Worm (Caenorhabditis elegans) whole organism, late embryonic: ENCODE data around the gene fbxa-222.

Experiments used
- Y22D7AL.16 ChIP-seq: sonication (generic microtip); optimal IDR thresholded peaks from 2 replicates; lab custom pipeline; 2016; ENCODE audit warnings: missing genetic modification characterization, missing compliant biosample characterization
- ama-1 ChIP-seq: fragments of 150-350 bp; optimal IDR thresholded peaks from 2 replicates; lab custom pipeline; 2014
- ceh-14 ChIP-seq: sonication (generic microtip); optimal IDR thresholded peaks from 2 replicates; lab custom pipeline; 2016; ENCODE audit warnings: missing genotype, missing genetic modification characterization, missing compliant biosample characterization
- nhr-11 ChIP-seq: fragments of 150-350 bp; optimal IDR thresholded peaks from 2 replicates; lab custom pipeline; 2014; ENCODE audit warnings: missing biosample characterization, missing genetic modification characterization
- pha-4 ChIP-seq: fragments of 150-350 bp; optimal IDR thresholded peaks from 2 replicates; lab custom pipeline; 2018; ENCODE audit warnings: missing biosample characterization, missing genetic modification reagents, missing genetic modification characterization

ce11 chrX:147824-148223 lies 30.6 kb downstream of the fbxa-222 start, which contains the start of gene Y73B3A.11:
- TF ChIP-seq pha-4 (tag; lab: Kevin White, UChicago) (no peak), nhr-11 (tag; lab: Kevin White, UChicago) (no peak), Y22D7AL.16 (tag; lab: Kevin White, UChicago) (no peak), ceh-14 (tag; lab: Kevin White, UChicago) (no peak), ama-1 (lab: Kevin White, UChicago) (no peak)
